Worm (Caenorhabditis elegans): ENCODE measurements around the gene gsto-3.

Gene gsto-3

ce11 chrIII:381198-381597 lies at the start of gene gsto-3:
TSS of gene gsto-3 (minus strand) at chrIII:381298.
- TF ChIP-seq unc-62 (GFP tag; optimal IDR thresholded peaks at IDR 0.05): no peak
- no peak for TF ChIP-seq nhr-237 (tag; optimal IDR thresholded peaks at IDR 0.05)
- no peak for TF ChIP-seq elt-3 (tag; optimal IDR thresholded peaks at IDR 0.05)
- no peak for TF ChIP-seq elt-1 (tag; optimal IDR thresholded peaks at IDR 0.05)
- TF ChIP-seq fkh-2 (tag; optimal IDR thresholded peaks at IDR 0.05): no peak
- TF ChIP-seq aly-2 (tag; optimal IDR thresholded peaks at IDR 0.05): no peak
- no peak for TF ChIP-seq egl-27 (tag; optimal IDR thresholded peaks at IDR 0.05)
- no peak for TF ChIP-seq ZK546.5 (tag; optimal IDR thresholded peaks at IDR 0.05)
- no peak for TF ChIP-seq skn-1 (tag; optimal IDR thresholded peaks at IDR 0.05)
- TF ChIP-seq tbx-2 (tag; optimal IDR thresholded peaks at IDR 0.05): no peak
- TF ChIP-seq pqm-1 (tag; optimal IDR thresholded peaks at IDR 0.05): no peak
- TF ChIP-seq ceh-9 (tag; optimal IDR thresholded peaks at IDR 0.05): no peak

ce11 chrIII:429038-429437 lies 47.9 kb upstream of the gsto-3 start, which contains the start of gene cec-8:
TSS of gene cec-8 (plus strand) at chrIII:429338.
- TF ChIP-seq elt-1 (tag; optimal IDR thresholded peaks at IDR 0.05) (no peak), nhr-77 (tag; optimal IDR thresholded peaks at IDR 0.05) (no peak), elt-3 (tag; optimal IDR thresholded peaks at IDR 0.05) (no peak), lsy-12 (tag; optimal IDR thresholded peaks at IDR 0.05) (no peak), egl-27 (tag; optimal IDR thresholded peaks at IDR 0.05) (no peak), ceh-82 (tag; optimal IDR thresholded peaks at IDR 0.05) (no peak), nhr-67 (tag; optimal IDR thresholded peaks at IDR 0.05) (no peak)

ce11 chrIII:423875-424274 lies 42.8 kb upstream of the gsto-3 start:
- peak; percentile 52 for TF ChIP-seq lin-15B (tag; optimal IDR thresholded peaks at IDR 0.05)
- TF ChIP-seq ceh-82 (tag; optimal IDR thresholded peaks at IDR 0.05): no peak
- peak; percentile 38 for TF ChIP-seq pha-4 (tag; optimal IDR thresholded peaks at IDR 0.05)

ce11 chrIII:422553-422952 lies 41.5 kb upstream of the gsto-3 start:
- TF ChIP-seq elt-3 (tag; optimal IDR thresholded peaks at IDR 0.05) (no peak), pha-4 (tag; optimal IDR thresholded peaks at IDR 0.05) (peak; percentile 70), elt-2 (tag; optimal IDR thresholded peaks at IDR 0.05) (peak; percentile 58), nhr-43 (tag; optimal IDR thresholded peaks at IDR 0.05; ENCODE audit: poor library complexity, severe bottlenecking) (no peak)

ce11 chrIII:418649-419048 lies 37.6 kb upstream of the gsto-3 start, which contains the start of gene stim-1:
TSS of gene stim-1 (minus strand) at chrIII:418749.
- no peak for TF ChIP-seq nhr-28 (tag; optimal IDR thresholded peaks at IDR 0.05)
- TF ChIP-seq tbx-2 (tag; optimal IDR thresholded peaks at IDR 0.05): no peak

- TF ChIP-seq mdl-1 (tag; optimal IDR thresholded peaks at IDR 0.05): no peak
- no peak for TF ChIP-seq nhr-23 (tag; optimal IDR thresholded peaks at IDR 0.05)
- TF ChIP-seq nhr-12 (tag; optimal IDR thresholded peaks at IDR 0.05): no peak
- no peak for TF ChIP-seq hmg-11 (tag; optimal IDR thresholded peaks at IDR 0.05)
- TF ChIP-seq ceh-9 (tag; optimal IDR thresholded peaks at IDR 0.05): no peak
- no peak for TF ChIP-seq fos-1 (tag; optimal IDR thresholded peaks at IDR 0.05)
- TF ChIP-seq ceh-28 (tag; optimal IDR thresholded peaks at IDR 0.05): no peak
- no peak for TF ChIP-seq eor-1 (tag; optimal IDR thresholded peaks at IDR 0.05)
- no peak for TF ChIP-seq skn-1 (tag; optimal IDR thresholded peaks at IDR 0.05)
- TF ChIP-seq elt-3 (tag; optimal IDR thresholded peaks at IDR 0.05): no peak
- no peak for TF ChIP-seq sea-2 (GFP tag; optimal IDR thresholded peaks at IDR 0.05)
- no peak for TF ChIP-seq unc-62 (GFP tag; optimal IDR thresholded peaks at IDR 0.05)
Measured at ce11 chrIII:402168-402813, 21.2 kb upstream of the gsto-3 start, which contains the start of the genes Y55B1BL.1 and Y55B1BL.2. TSS of gene Y55B1BL.1 (plus strand) at chrIII:402384. TSS of gene Y55B1BL.2 (plus strand) at chrIII:402763.

- no peak for TF ChIP-seq R02D3.7 (tag; optimal IDR thresholded peaks at IDR 0.05)
- TF ChIP-seq nhr-76 (tag; optimal IDR thresholded peaks at IDR 0.05): no peak
- no peak for TF ChIP-seq pqm-1 (tag; optimal IDR thresholded peaks at IDR 0.05)
- no peak for TF ChIP-seq unc-39 (tag; optimal IDR thresholded peaks at IDR 0.05)
- no peak for TF ChIP-seq egl-27 (tag; optimal IDR thresholded peaks at IDR 0.05)
- TF ChIP-seq nhr-12 (tag; optimal IDR thresholded peaks at IDR 0.05): no peak
- no peak for TF ChIP-seq pha-4 (tag; optimal IDR thresholded peaks at IDR 0.05)
- no peak for TF ChIP-seq fkh-10 (GFP tag; optimal IDR thresholded peaks at IDR 0.05)
- TF ChIP-seq elt-1 (tag; optimal IDR thresholded peaks at IDR 0.05): no peak
- TF ChIP-seq mdl-1 (tag; optimal IDR thresholded peaks at IDR 0.05): no peak
- TF ChIP-seq snpc-4 (tag; optimal IDR thresholded peaks at IDR 0.05): no peak
- no peak for TF ChIP-seq fos-1 (tag; optimal IDR thresholded peaks at IDR 0.05)
- TF ChIP-seq lin-15B (tag; optimal IDR thresholded peaks at IDR 0.05): no peak
- no peak for TF ChIP-seq nhr-23 (tag; optimal IDR thresholded peaks at IDR 0.05)
- no peak for TF ChIP-seq nhr-25 (tag; optimal IDR thresholded peaks at IDR 0.05)
Measured at ce11 chrIII:400898-401297, 19.8 kb upstream of the gsto-3 start.

All from whole organism, L3 larva.